Worm (Caenorhabditis elegans) whole organism, young adult: ENCODE measurements around the gene str-84.

Experiments
- F39B2.1 ChIP-seq: fragments of 200-800 bp; sonication (Bioruptor generic); IDR thresholded peaks from 2 replicates; pipeline ENCODE4 v1.3.6; 2022; ENCODE audit warnings: missing genetic modification reagents, missing genetic modification characterization, missing compliant biosample characterization
- F52B5.7 ChIP-seq: sonication (generic microtip); optimal IDR thresholded peaks from 2 replicates; lab custom pipeline; 2016; ENCODE audit warnings: mild to moderate bottlenecking, missing genetic modification characterization, missing compliant biosample characterization
- Y56A3A.18 ChIP-seq: fragments of 200-800 bp; sonication (Bioruptor generic); IDR thresholded peaks from 2 replicates; pipeline ENCODE4 v1.3.6; 2022; ENCODE audit warnings: missing genetic modification reagents, missing genetic modification characterization, missing compliant biosample characterization
- ama-1 ChIP-seq, 3 experiments: fragments of 150-350 bp in 1 of 3; sonication (generic microtip) in 2 of 3; optimal IDR thresholded peaks; 2 replicates each; lab custom pipeline; 2014 to 2018; ENCODE audit warnings: missing biosample characterization in 2 of 3, missing genetic modification characterization in 2 of 3, missing genetic modification reagents in 2 of 3
- bed-2 ChIP-seq: fragments of 200-800 bp; sonication (Bioruptor generic); IDR thresholded peaks from 2 replicates; pipeline ENCODE4 v1.3.6; 2022; ENCODE audit warnings: missing genetic modification reagents, missing genetic modification characterization, missing compliant biosample characterization
- ceh-58 ChIP-seq: fragments of 200-800 bp; sonication (Bioruptor generic); IDR thresholded peaks from 2 replicates; pipeline ENCODE4 v1.3.6; 2022; ENCODE audit warnings: missing genetic modification characterization, missing compliant biosample characterization
- efl-1 ChIP-seq: fragments of 150-350 bp; optimal IDR thresholded peaks from 2 replicates; lab custom pipeline; 2014; ENCODE audit warnings: missing biosample characterization, missing genetic modification reagents, missing genetic modification characterization
- madf-10 ChIP-seq: sonication (generic microtip); optimal IDR thresholded peaks from 2 replicates; lab custom pipeline; 2016; ENCODE audit warnings: mild to moderate bottlenecking, missing genetic modification characterization, missing compliant biosample characterization
- mes-4 ChIP-seq: sonication (generic microtip); optimal IDR thresholded peaks from 2 replicates; lab custom pipeline; 2016; ENCODE audit warnings: missing genotype, missing genetic modification characterization, missing compliant biosample characterization
- pha-4 ChIP-seq: fragments of 150-350 bp; sonication (generic microtip); optimal IDR thresholded peaks from 2 replicates; lab custom pipeline; 2014; ENCODE audit warnings: missing biosample characterization, missing genetic modification reagents, missing genetic modification characterization
- rec-8 ChIP-seq, 2 experiments: sonication (generic microtip); optimal IDR thresholded peaks; 2 replicates each; lab custom pipeline; 2016; ENCODE audit warnings: mild to moderate bottlenecking in 2 of 2, missing genetic modification characterization in 2 of 2, missing genetic modification reagents in 2 of 2, missing genotype in 2 of 2, missing biosample characterization in 1 of 2, missing compliant biosample characterization in 1 of 2, moderate library complexity in 1 of 2
- snpc-4 ChIP-seq, 5 experiments: fragments of 150-350 bp in 1 of 5; sonication (generic microtip) in 4 of 5; optimal IDR thresholded peaks; 2 replicates each; lab custom pipeline; 2014 to 2018; ENCODE audit warnings: missing genetic modification characterization in 5 of 5, missing biosample characterization in 3 of 5, antibody characterized with exemption in 2 of 5, mild to moderate bottlenecking in 2 of 5, missing compliant biosample characterization in 2 of 5, missing genotype in 2 of 5, moderate library complexity in 2 of 5, missing genetic modification reagents in 1 of 5
- zim-3 ChIP-seq: sonication (generic microtip); optimal IDR thresholded peaks from 2 replicates; lab custom pipeline; 2017; ENCODE audit warnings: mild to moderate bottlenecking, missing genetic modification characterization, moderate library complexity, missing compliant biosample characterization
- ztf-3 ChIP-seq: fragments of 200-800 bp; sonication (Bioruptor generic); optimal IDR thresholded peaks from 2 replicates; lab custom pipeline; 2018; ENCODE audit warnings: mild to moderate bottlenecking, missing genetic modification characterization, missing compliant biosample characterization

DNA sequence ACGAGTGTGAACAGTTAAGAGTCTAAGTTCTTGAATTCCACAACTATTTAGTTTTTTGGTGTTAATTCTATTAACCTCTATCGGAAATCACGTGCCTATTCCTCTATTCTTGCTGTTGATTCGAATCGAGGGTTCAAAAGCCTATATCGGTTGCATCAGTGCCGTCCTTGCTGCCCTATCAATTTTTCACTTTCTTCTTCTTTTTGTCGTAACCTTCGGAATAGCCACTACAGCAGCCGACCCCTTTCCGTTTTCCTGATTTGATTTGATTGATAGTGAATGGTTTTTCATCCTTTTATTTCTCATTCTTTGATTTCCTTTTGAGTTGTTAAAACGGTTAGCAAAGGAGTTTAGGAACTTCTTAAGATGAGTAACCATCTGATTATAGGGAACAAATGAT lies 13.5 kb upstream of the str-84 start:
- TF ChIP-seq rec-8 (tag; optimal IDR thresholded peaks at IDR 0.05; lab: Kevin White, UChicago) (no peak), F52B5.7 (tag; lab: Kevin White, UChicago) (no peak), efl-1 (no peak), ama-1 (optimal IDR thresholded peaks at IDR 0.05; lab: Kevin White, UChicago) (no peak), ama-1 (GFP tag; optimal IDR thresholded peaks at IDR 0.05; lab: Kevin White, UChicago) (no peak), ceh-58 (no peak), snpc-4 (GFP tag; optimal IDR thresholded peaks at IDR 0.05; lab: Kevin White, UChicago) (no peak), snpc-4 (tag; optimal IDR thresholded peaks at IDR 0.05; lab: Kevin White, UChicago) (no peak), pha-4 (tag; lab: Kevin White, UChicago) (no peak), zim-3 (tag; lab: Kevin White, UChicago) (no peak), bed-2 (GFP tag; lab: Robert Waterston, UW) (no peak), Y56A3A.18 (no peak), madf-10 (tag; lab: Kevin White, UChicago) (no peak), ztf-3 (GFP tag; lab: Kevin White, UChicago) (no peak), F39B2.1 (GFP tag; lab: Robert Waterston, UW) (no peak), mes-4 (tag; lab: Kevin White, UChicago) (no peak)
